Fruit fly (Drosophila melanogaster) whole organism, embryonic: ENCODE results near the gene CG31637.

Experiments
- CG11398 ChIP-seq: fragments of 200-800 bp; sonication (Bioruptor generic); optimal IDR thresholded peaks from 2 replicates; lab custom pipeline; 2016; ENCODE audit warnings: missing biosample characterization, missing genetic modification characterization
- CG11695 ChIP-seq: fragments of 200-800 bp; sonication (Bioruptor generic); IDR thresholded peaks from 3 replicates; pipeline ENCODE4 v1.3.6; 2022; ENCODE audit warnings: missing biosample characterization, missing genetic modification characterization
- CG12391 ChIP-seq: fragments of 200-800 bp; sonication (Bioruptor generic); optimal IDR thresholded peaks from 3 replicates; lab custom pipeline; 2018; ENCODE audit warnings: missing biosample characterization, mild to moderate bottlenecking, missing genetic modification characterization, moderate library complexity
- CG13624 ChIP-seq: fragments of 200-800 bp; sonication (Bioruptor generic); optimal IDR thresholded peaks from 2 replicates; lab custom pipeline; 2016; ENCODE audit warnings: missing biosample characterization, missing genetic modification characterization
- CG1832 ChIP-seq: fragments of 200-800 bp; sonication (Bioruptor generic); optimal IDR thresholded peaks from 2 replicates; lab custom pipeline; 2017; ENCODE audit warnings: missing biosample characterization, mild to moderate bottlenecking, missing genetic modification characterization, inconsistent platforms
- CG2116 ChIP-seq: fragments of 200-800 bp; sonication (Bioruptor generic); optimal IDR thresholded peaks from 3 replicates; lab custom pipeline; 2018; ENCODE audit warnings: missing biosample characterization, mild to moderate bottlenecking, missing genetic modification characterization
- CG30431 ChIP-seq: fragments of 200-800 bp; sonication (Bioruptor generic); optimal IDR thresholded peaks from 2 replicates; lab custom pipeline; 2017; ENCODE audit warnings: missing biosample characterization, missing genetic modification characterization
- CG32767 ChIP-seq: fragments of 200-800 bp; sonication (Bioruptor generic); IDR thresholded peaks from 2 replicates; pipeline ENCODE4 v1.3.6; 2022; ENCODE audit warnings: missing biosample characterization, missing genetic modification characterization
- CG3281 ChIP-seq: fragments of 200-800 bp; sonication (Bioruptor generic); optimal IDR thresholded peaks from 3 replicates; lab custom pipeline; 2017; ENCODE audit warnings: missing biosample characterization, mild to moderate bottlenecking, missing genetic modification characterization
- CG34224 ChIP-seq: fragments of 200-800 bp; sonication (Bioruptor generic); IDR thresholded peaks from 3 replicates; pipeline ENCODE4 v1.3.6; 2022; ENCODE audit warnings: missing biosample characterization, missing genetic modification characterization; ENCODE audit not compliant: partially characterized antibody
- CG3995 ChIP-seq: fragments of 200-800 bp; sonication (Bioruptor generic); optimal IDR thresholded peaks from 3 replicates; lab custom pipeline; 2016; ENCODE audit warnings: missing biosample characterization, missing genetic modification characterization
- CG4820 ChIP-seq: fragments of 200-800 bp; sonication (Bioruptor generic); optimal IDR thresholded peaks from 3 replicates; lab custom pipeline; 2016; ENCODE audit warnings: missing biosample characterization, missing genetic modification characterization
- CG6689 ChIP-seq: fragments of 200-800 bp; sonication (Bioruptor generic); IDR thresholded peaks from 2 replicates; pipeline ENCODE4 v1.3.6; 2022; ENCODE audit warnings: missing biosample characterization, missing genetic modification characterization
- CG7963 ChIP-seq: fragments of 200-800 bp; sonication (Bioruptor generic); IDR thresholded peaks from 3 replicates; pipeline ENCODE4 v1.3.6; 2022; ENCODE audit warnings: missing biosample characterization, missing genetic modification characterization; ENCODE audit not compliant: partially characterized antibody
- CG8478 ChIP-seq: fragments of >200 bp; optimal IDR thresholded peaks from 2 replicates; lab custom pipeline; 2018
- CG8924 ChIP-seq: fragments of 200-800 bp; optimal IDR thresholded peaks from 3 replicates; lab custom pipeline; 2019; ENCODE audit warnings: missing biosample characterization, mild to moderate bottlenecking, missing genetic modification characterization, moderate library complexity
- CG9876 ChIP-seq: fragments of 200-800 bp; sonication (Bioruptor generic); optimal IDR thresholded peaks from 2 replicates; lab custom pipeline; 2016; ENCODE audit warnings: missing biosample characterization, missing genetic modification characterization
- Dll ChIP-seq: fragments of 200-800 bp; sonication (Bioruptor generic); IDR thresholded peaks from 4 replicates; pipeline ENCODE4 v1.3.6; 2022; ENCODE audit warnings: missing biosample characterization, missing genetic modification characterization; ENCODE audit not compliant: partially characterized antibody
- Elba2 ChIP-seq: fragments of 200-800 bp; sonication (Bioruptor generic); optimal IDR thresholded peaks from 3 replicates; lab custom pipeline; 2016; ENCODE audit warnings: missing biosample characterization, missing genetic modification characterization
- Ets65A ChIP-seq: fragments of 200-800 bp; sonication (Bioruptor generic); peaks from one replicate; lab custom pipeline; 2016; ENCODE audit warnings: missing biosample characterization, missing genetic modification characterization
- Ets97D ChIP-seq: fragments of 200-800 bp; sonication (Bioruptor generic); optimal IDR thresholded peaks from 3 replicates; lab custom pipeline; 2016; ENCODE audit warnings: missing biosample characterization, missing genetic modification characterization
- Mad ChIP-seq: fragments of 200-800 bp; sonication (Bioruptor generic); optimal IDR thresholded peaks from 2 replicates; lab custom pipeline; 2016; ENCODE audit warnings: missing biosample characterization, missing genetic modification characterization
- Oaz ChIP-seq: fragments of 200-800 bp; sonication (Bioruptor generic); IDR thresholded peaks from 2 replicates; pipeline ENCODE4 v1.3.6; 2022; ENCODE audit warnings: missing biosample characterization, missing genetic modification characterization
- Sin3A ChIP-seq: fragments of >200 bp; optimal IDR thresholded peaks from 2 replicates; lab custom pipeline; 2018
- Six4 ChIP-seq: fragments of 200-800 bp; sonication (Bioruptor generic); optimal IDR thresholded peaks from 2 replicates; lab custom pipeline; 2016; ENCODE audit warnings: missing biosample characterization, missing genetic modification characterization
- Sox102F ChIP-seq: fragments of 200-800 bp; sonication (Bioruptor generic); optimal IDR thresholded peaks from 2 replicates; lab custom pipeline; 2018; ENCODE audit warnings: missing biosample characterization, mild to moderate bottlenecking, missing genetic modification characterization, moderate library complexity
- abd-A ChIP-seq: fragments of 200-800 bp; sonication (Bioruptor generic); optimal IDR thresholded peaks from 3 replicates; lab custom pipeline; 2019; ENCODE audit warnings: missing biosample characterization, mild to moderate bottlenecking, missing genetic modification characterization, moderate library complexity
- ap ChIP-seq: fragments of 200-800 bp; sonication (Bioruptor generic); IDR thresholded peaks from 2 replicates; pipeline ENCODE4 v1.3.6; 2022; ENCODE audit warnings: missing biosample characterization, missing genetic modification characterization
- chif ChIP-seq, 2 experiments: fragments of 200-800 bp; sonication (Bioruptor generic); optimal IDR thresholded peaks; 3 replicates each; lab custom pipeline; 2016; ENCODE audit warnings: missing biosample characterization in 2 of 2, missing genetic modification characterization in 2 of 2
- dmrt11E ChIP-seq: fragments of 200-800 bp; sonication (Bioruptor generic); optimal IDR thresholded peaks from 3 replicates; lab custom pipeline; 2018; ENCODE audit warnings: missing biosample characterization, mild to moderate bottlenecking, missing genetic modification characterization, moderate library complexity
- dysf ChIP-seq: fragments of 200-800 bp; sonication (Bioruptor generic); IDR thresholded peaks from 3 replicates; pipeline ENCODE4 v1.3.6; 2022; ENCODE audit warnings: missing biosample characterization, missing genetic modification characterization
- ems ChIP-seq: fragments of 200-800 bp; sonication (Bioruptor generic); optimal IDR thresholded peaks from 3 replicates; lab custom pipeline; 2016; ENCODE audit warnings: missing biosample characterization, missing genetic modification characterization
- fu2 ChIP-seq: fragments of 200-800 bp; sonication (Bioruptor generic); optimal IDR thresholded peaks from 2 replicates; lab custom pipeline; 2016; ENCODE audit warnings: missing biosample characterization, missing genetic modification characterization
- gem ChIP-seq: fragments of 200-800 bp; sonication (Bioruptor generic); optimal IDR thresholded peaks from 2 replicates; lab custom pipeline; 2019; ENCODE audit warnings: missing biosample characterization, mild to moderate bottlenecking, missing genetic modification characterization, moderate library complexity
- hth ChIP-seq: fragments of >200 bp; optimal IDR thresholded peaks from 2 replicates; lab custom pipeline; 2017; ENCODE audit warnings: inconsistent platforms
- jigr1 ChIP-seq: fragments of 200-800 bp; sonication (Bioruptor generic); IDR thresholded peaks from 3 replicates; pipeline ENCODE4 v1.3.6; 2022; ENCODE audit warnings: missing biosample characterization, missing genetic modification characterization
- knrl ChIP-seq: fragments of 200-800 bp; sonication (Bioruptor generic); IDR thresholded peaks from 3 replicates; pipeline ENCODE4 v1.3.6; 2022; ENCODE audit warnings: missing biosample characterization, missing genetic modification characterization; ENCODE audit not compliant: partially characterized antibody
- lab ChIP-seq: fragments of 200-800 bp; sonication (Bioruptor generic); optimal IDR thresholded peaks from 3 replicates; lab custom pipeline; 2017; ENCODE audit warnings: missing biosample characterization, missing genetic modification characterization, mild to moderate bottlenecking, moderate library complexity, missing genetic modification reagents
- mirr ChIP-seq: fragments of 200-800 bp; sonication (Bioruptor generic); optimal IDR thresholded peaks from 3 replicates; lab custom pipeline; 2018; ENCODE audit warnings: missing biosample characterization, mild to moderate bottlenecking, missing genetic modification characterization
- nerfin-2 ChIP-seq: fragments of 200-800 bp; sonication (Bioruptor generic); IDR thresholded peaks from 2 replicates; pipeline ENCODE4 v1.3.6; 2022; ENCODE audit warnings: missing biosample characterization, missing genetic modification characterization; ENCODE audit not compliant: partially characterized antibody
- onecut ChIP-seq: fragments of 200-800 bp; sonication (Bioruptor generic); IDR thresholded peaks from 2 replicates; pipeline ENCODE4 v1.3.6; 2022; ENCODE audit warnings: missing biosample characterization, missing genetic modification characterization
- peb ChIP-seq: fragments of 200-800 bp; sonication (Bioruptor generic); IDR thresholded peaks from 2 replicates; pipeline ENCODE4 v1.3.6; 2022; ENCODE audit warnings: missing biosample characterization, missing genetic modification characterization
- pzg ChIP-seq: fragments of 200-800 bp; sonication (Bioruptor generic); optimal IDR thresholded peaks from 3 replicates; lab custom pipeline; 2018; ENCODE audit warnings: missing biosample characterization, mild to moderate bottlenecking, missing genetic modification characterization, moderate library complexity
- scrt ChIP-seq: fragments of 200-800 bp; sonication (Bioruptor generic); optimal IDR thresholded peaks from 2 replicates; lab custom pipeline; 2018; ENCODE audit warnings: missing biosample characterization, mild to moderate bottlenecking, missing genetic modification characterization, moderate library complexity
- tgo ChIP-seq: fragments of 200-800 bp; sonication (Bioruptor generic); IDR thresholded peaks from 3 replicates; pipeline ENCODE4 v1.3.6; 2022; ENCODE audit warnings: missing biosample characterization, missing genetic modification characterization
- toy ChIP-seq: fragments of 200-800 bp; sonication (Bioruptor generic); IDR thresholded peaks from 2 replicates; pipeline ENCODE4 v1.3.6; 2022; ENCODE audit warnings: missing biosample characterization, missing genetic modification characterization
- trh ChIP-seq: fragments of 200-800 bp; sonication (Bioruptor generic); optimal IDR thresholded peaks from 2 replicates; lab custom pipeline; 2016; ENCODE audit warnings: missing biosample characterization, missing genetic modification characterization
- tup ChIP-seq: fragments of 200-800 bp; sonication (Bioruptor generic); optimal IDR thresholded peaks from 2 replicates; lab custom pipeline; 2016; ENCODE audit warnings: missing biosample characterization, mild to moderate bottlenecking, missing genetic modification characterization, moderate library complexity
- usp ChIP-seq: fragments of >200 bp; optimal IDR thresholded peaks from 2 replicates; lab custom pipeline; 2017; ENCODE audit warnings: missing biosample characterization, missing genetic modification characterization
- zfh2 ChIP-seq: fragments of 200-800 bp; sonication (Bioruptor generic); optimal IDR thresholded peaks from 2 replicates; lab custom pipeline; 2016; ENCODE audit warnings: missing biosample characterization, missing genetic modification characterization

The CG31637 gene

dm6 chr2L:6561463-6562357 is 63.3 kb downstream of the CG31637 start, which contains the start of the genes Trmt6 and Ent2 (continued):
- TF ChIP-seq CG3995 (peak; percentile 92), CG9876 (peak; percentile 95), fu2 (GFP tag; lab: Kevin White, UChicago) (peak; percentile 97), dysf (GFP tag; lab: Robert Waterston, UW) (peak; percentile 98), zfh2 (GFP tag; lab: Kevin White, UChicago) (peak; percentile 97), pzg (GFP tag; lab: Kevin White, UChicago) (peak; percentile 54), CG11398 (GFP tag; lab: Kevin White, UChicago) (peak; percentile 91), trh (GFP tag; lab: Kevin White, UChicago) (peak; percentile 86), CG34224 (no peak), Mad (peak; percentile 93), Ets97D (GFP tag; lab: Kevin White, UChicago) (peak; percentile 88), Ets65A (peak; percentile 100), CG8924 (tag; lab: Kevin White, UChicago) (peak; percentile 92), toy (GFP tag; lab: Robert Waterston, UW) (peak; percentile 95), hth (lab: Kevin White, UChicago) (no peak), Sox102F (GFP tag; lab: Kevin White, UChicago) (peak; percentile 95), gem (tag; lab: Kevin White, UChicago) (peak; percentile 95), scrt (GFP tag; lab: Kevin White, UChicago) (peak; percentile 96), Oaz (GFP tag; lab: Robert Waterston, UW) (peak; percentile 96), chif (GFP tag; optimal IDR thresholded peaks at IDR 0.05; lab: Kevin White, UChicago) (peak; percentile 91 to 96), peb (peak; percentile 95), Six4 (GFP tag; lab: Kevin White, UChicago) (peak; percentile 91), CG8478 (lab: Kevin White, UChicago) (no peak), Sin3A (lab: Kevin White, UChicago) (peak; percentile 2), CG3281 (GFP tag; lab: Kevin White, UChicago) (peak; percentile 93), usp (GFP tag; lab: Kevin White, UChicago) (no peak), abd-A (tag; lab: Kevin White, UChicago) (peak; percentile 90), tgo (GFP tag; lab: Robert Waterston, UW) (peak; percentile 97), jigr1 (GFP tag; lab: Robert Waterston, UW) (peak; percentile 96), onecut (GFP tag; lab: Robert Waterston, UW) (peak; percentile 89), CG13624 (GFP tag; lab: Kevin White, UChicago) (peak; percentile 96), ems (GFP tag; lab: Kevin White, UChicago) (peak; percentile 96), CG12391 (peak; percentile 91), nerfin-2 (GFP tag; lab: Robert Waterston, UW) (no peak), mirr (GFP tag; lab: Kevin White, UChicago) (peak; percentile 96), lab (peak; percentile 97), CG7963 (GFP tag; lab: Robert Waterston, UW) (no peak), CG1832 (GFP tag; lab: Kevin White, UChicago) (no peak), CG32767 (GFP tag; lab: Robert Waterston, UW) (peak; percentile 95), tup (GFP tag; lab: Kevin White, UChicago) (peak; percentile 90), dmrt11E (tag; lab: Kevin White, UChicago) (peak; percentile 87), knrl (0 out of 3 replicates have a peak, but pooled peaks have one; percentile 8), CG30431 (GFP tag; lab: Kevin White, UChicago) (peak; percentile 95), CG6689 (GFP tag; lab: Robert Waterston, UW) (peak; percentile 97), CG4820 (GFP tag; lab: Kevin White, UChicago) (peak; percentile 96), Dll (GFP tag; lab: Robert Waterston, UW) (0 out of 4 replicates have a peak, but pooled peaks have one; percentile 36), CG2116 (GFP tag; lab: Kevin White, UChicago) (peak; percentile 68), CG11695 (GFP tag; lab: Robert Waterston, UW) (peak; percentile 95), Elba2 (GFP tag; lab: Kevin White, UChicago) (peak; percentile 76), ap (GFP tag; lab: Robert Waterston, UW) (peak; percentile 96)
